Fruit fly (Drosophila melanogaster) whole organism, embryonic: ENCODE results near the gene Agpat2.

Experiments used
- Blimp-1 ChIP-seq: fragments of 200-800 bp; sonication (Bioruptor generic); optimal IDR thresholded peaks from 3 replicates; lab custom pipeline; 2018; ENCODE audit warnings: missing biosample characterization, missing genetic modification characterization, mild to moderate bottlenecking, moderate library complexity, missing genetic modification reagents
- CG10209 ChIP-seq: fragments of 200-800 bp; sonication (Bioruptor generic); optimal IDR thresholded peaks from 3 replicates; lab custom pipeline; 2017; ENCODE audit warnings: missing biosample characterization, mild to moderate bottlenecking, missing genetic modification characterization, missing genetic modification reagents
- CG11093 ChIP-seq: fragments of 200-800 bp; sonication (Bioruptor generic); IDR thresholded peaks from 3 replicates; pipeline ENCODE4 v1.3.6; 2022; ENCODE audit warnings: missing biosample characterization, missing genetic modification characterization
- CG12155 ChIP-seq: fragments of 200-800 bp; sonication (Bioruptor generic); optimal IDR thresholded peaks from 3 replicates; lab custom pipeline; 2016; ENCODE audit warnings: missing biosample characterization, missing genetic modification characterization
- CG12236 ChIP-seq: fragments of 200-800 bp; sonication (Bioruptor generic); optimal IDR thresholded peaks from 2 replicates; lab custom pipeline; 2016; ENCODE audit warnings: missing biosample characterization, missing genetic modification characterization
- CG13775 ChIP-seq: fragments of 200-800 bp; sonication (Bioruptor generic); optimal IDR thresholded peaks from 3 replicates; lab custom pipeline; 2017; ENCODE audit warnings: missing biosample characterization, mild to moderate bottlenecking, missing genetic modification characterization
- CG17328 ChIP-seq: fragments of 200-800 bp; sonication (Bioruptor generic); IDR thresholded peaks from 2 replicates; pipeline ENCODE4 v1.3.6; 2022; ENCODE audit warnings: missing biosample characterization, missing genetic modification characterization
- CG17361 ChIP-seq: fragments of 200-800 bp; sonication (Bioruptor generic); IDR thresholded peaks from 3 replicates; pipeline ENCODE4 v1.3.6; 2022; ENCODE audit warnings: missing biosample characterization, missing genetic modification characterization
- CG2129 ChIP-seq: fragments of 200-800 bp; sonication (Bioruptor generic); IDR thresholded peaks from 2 replicates; pipeline ENCODE4 v1.3.6; 2022; ENCODE audit warnings: missing biosample characterization, missing genetic modification characterization; ENCODE audit not compliant: partially characterized antibody
- CG32532 ChIP-seq: fragments of 200-800 bp; sonication (Bioruptor generic); IDR thresholded peaks from 2 replicates; pipeline ENCODE4 v1.3.6; 2022; ENCODE audit warnings: missing biosample characterization, missing genetic modification characterization
- CG3995 ChIP-seq: fragments of 200-800 bp; sonication (Bioruptor generic); optimal IDR thresholded peaks from 3 replicates; lab custom pipeline; 2016; ENCODE audit warnings: missing biosample characterization, missing genetic modification characterization
- CG4282 ChIP-seq: fragments of 200-800 bp; sonication (Bioruptor generic); optimal IDR thresholded peaks from 2 replicates; lab custom pipeline; 2016; ENCODE audit warnings: missing biosample characterization, missing genetic modification characterization
- CG4360 ChIP-seq: fragments of 200-800 bp; sonication (Bioruptor generic); IDR thresholded peaks from 2 replicates; pipeline ENCODE4 v1.3.6; 2022; ENCODE audit warnings: missing biosample characterization, missing genetic modification characterization
- CG8281 ChIP-seq: fragments of 200-800 bp; sonication (Bioruptor generic); optimal IDR thresholded peaks from 2 replicates; lab custom pipeline; 2018; ENCODE audit warnings: missing biosample characterization, mild to moderate bottlenecking, missing genetic modification characterization, moderate library complexity
- CG8765 ChIP-seq: fragments of 200-800 bp; sonication (Bioruptor generic); IDR thresholded peaks from 2 replicates; pipeline ENCODE4 v1.3.6; 2022; ENCODE audit warnings: missing biosample characterization, missing genetic modification characterization
- CG9876 ChIP-seq: fragments of 200-800 bp; sonication (Bioruptor generic); optimal IDR thresholded peaks from 2 replicates; lab custom pipeline; 2016; ENCODE audit warnings: missing biosample characterization, missing genetic modification characterization
- Dad ChIP-seq: fragments of 200-800 bp; sonication (Bioruptor generic); optimal IDR thresholded peaks from 3 replicates; lab custom pipeline; 2016; ENCODE audit warnings: missing biosample characterization, missing genetic modification characterization
- Dek ChIP-seq: fragments of 200-800 bp; sonication (Bioruptor generic); optimal IDR thresholded peaks from 3 replicates; lab custom pipeline; 2019; ENCODE audit warnings: missing biosample characterization, mild to moderate bottlenecking, missing genetic modification characterization, moderate library complexity
- Ets65A ChIP-seq: fragments of 200-800 bp; sonication (Bioruptor generic); peaks from one replicate; lab custom pipeline; 2016; ENCODE audit warnings: missing biosample characterization, missing genetic modification characterization
- HLH4C ChIP-seq: fragments of 200-800 bp; sonication (Bioruptor generic); IDR thresholded peaks from 3 replicates; pipeline ENCODE4 v1.3.6; 2022; ENCODE audit warnings: missing biosample characterization, missing genetic modification characterization; ENCODE audit not compliant: partially characterized antibody
- Med ChIP-seq: fragments of 200-800 bp; sonication (Bioruptor generic); peaks from one replicate; lab custom pipeline; 2016; ENCODE audit warnings: missing biosample characterization, missing genetic modification characterization, mild to moderate bottlenecking, inconsistent platforms, moderate library complexity
- Ravus ChIP-seq: fragments of 200-800 bp; sonication (Bioruptor generic); IDR thresholded peaks from 2 replicates; pipeline ENCODE4 v1.3.6; 2022; ENCODE audit warnings: missing biosample characterization, missing genetic modification characterization
- Scr ChIP-seq: fragments of 200-800 bp; sonication (Bioruptor generic); IDR thresholded peaks from 2 replicates; pipeline ENCODE4 v1.3.6; 2022; ENCODE audit warnings: missing biosample characterization, missing genetic modification characterization; ENCODE audit not compliant: partially characterized antibody
- Spps ChIP-seq: fragments of 200-800 bp; sonication (Bioruptor generic); optimal IDR thresholded peaks from 2 replicates; lab custom pipeline; 2018; ENCODE audit warnings: missing biosample characterization, mild to moderate bottlenecking, missing genetic modification characterization
- TFAM ChIP-seq: fragments of 200-800 bp; sonication (Bioruptor generic); optimal IDR thresholded peaks from 2 replicates; lab custom pipeline; 2017; ENCODE audit warnings: missing biosample characterization, missing genetic modification characterization, inconsistent platforms
- YL-1 ChIP-seq: fragments of 200-800 bp; sonication (Bioruptor generic); optimal IDR thresholded peaks from 3 replicates; lab custom pipeline; 2017; ENCODE audit warnings: missing biosample characterization, mild to moderate bottlenecking, missing genetic modification characterization
- ap ChIP-seq: fragments of 200-800 bp; sonication (Bioruptor generic); IDR thresholded peaks from 2 replicates; pipeline ENCODE4 v1.3.6; 2022; ENCODE audit warnings: missing biosample characterization, missing genetic modification characterization
- ato ChIP-seq: fragments of 200-800 bp; sonication (Bioruptor generic); IDR thresholded peaks from 2 replicates; pipeline ENCODE4 v1.3.6; 2022; ENCODE audit warnings: missing biosample characterization, missing genetic modification characterization; ENCODE audit not compliant: partially characterized antibody
- az2 ChIP-seq: fragments of 200-800 bp; sonication (Bioruptor generic); optimal IDR thresholded peaks from 3 replicates; lab custom pipeline; 2016; ENCODE audit warnings: missing biosample characterization, missing genetic modification characterization
- bowl ChIP-seq: fragments of 200-800 bp; sonication (Bioruptor generic); IDR thresholded peaks from 2 replicates; pipeline ENCODE4 v1.3.6; 2022; ENCODE audit warnings: missing biosample characterization, missing genetic modification characterization
- chif ChIP-seq, 2 experiments: fragments of 200-800 bp; sonication (Bioruptor generic); optimal IDR thresholded peaks; 3 replicates each; lab custom pipeline; 2016; ENCODE audit warnings: missing biosample characterization in 2 of 2, missing genetic modification characterization in 2 of 2
- chinmo ChIP-seq: fragments of 200-800 bp; sonication (Bioruptor generic); IDR thresholded peaks from 4 replicates; pipeline ENCODE4 v1.3.6; 2022; ENCODE audit warnings: missing biosample characterization, missing genetic modification characterization; ENCODE audit not compliant: partially characterized antibody
- crp ChIP-seq, 2 experiments: fragments of 200-800 bp; sonication (Bioruptor generic); optimal IDR thresholded peaks; 2 replicates in 1 of 2; 3 replicates in 1 of 2; lab custom pipeline; 2017; ENCODE audit warnings: missing biosample characterization in 2 of 2, missing genetic modification characterization in 2 of 2, mild to moderate bottlenecking in 1 of 2, moderate library complexity in 1 of 2
- dm ChIP-seq: fragments of 200-800 bp; sonication (Bioruptor generic); optimal IDR thresholded peaks from 3 replicates; lab custom pipeline; 2016; ENCODE audit warnings: missing biosample characterization, missing genetic modification characterization
- dmrt11E ChIP-seq: fragments of 200-800 bp; sonication (Bioruptor generic); optimal IDR thresholded peaks from 3 replicates; lab custom pipeline; 2018; ENCODE audit warnings: missing biosample characterization, mild to moderate bottlenecking, missing genetic modification characterization, moderate library complexity
- en ChIP-seq: fragments of 200-800 bp; sonication (Bioruptor generic); optimal IDR thresholded peaks from 2 replicates; lab custom pipeline; 2016; ENCODE audit warnings: missing biosample characterization, missing genetic modification characterization
- esg ChIP-seq: fragments of 200-800 bp; sonication (Bioruptor generic); conservative IDR thresholded peaks from 2 replicates; pipeline ENCODE4 v1.3.6; 2022; ENCODE audit warnings: missing biosample characterization, missing genetic modification characterization
- eyg ChIP-seq: fragments of 200-800 bp; sonication (Bioruptor generic); optimal IDR thresholded peaks from 3 replicates; lab custom pipeline; 2016; ENCODE audit warnings: missing biosample characterization, missing genetic modification characterization
- fd3F ChIP-seq: fragments of 200-800 bp; sonication (Bioruptor generic); optimal IDR thresholded peaks from 2 replicates; lab custom pipeline; 2018; ENCODE audit warnings: missing biosample characterization, mild to moderate bottlenecking, missing genetic modification characterization, moderate library complexity
- gcm ChIP-seq: fragments of 200-800 bp; sonication (Bioruptor generic); optimal IDR thresholded peaks from 2 replicates; lab custom pipeline; 2019; ENCODE audit warnings: missing biosample characterization, mild to moderate bottlenecking, missing genetic modification characterization, moderate library complexity
- grau ChIP-seq: fragments of 200-800 bp; optimal IDR thresholded peaks from 3 replicates; lab custom pipeline; 2019; ENCODE audit warnings: missing biosample characterization, mild to moderate bottlenecking, missing genetic modification characterization, moderate library complexity
- kah ChIP-seq: fragments of 200-800 bp; sonication (Bioruptor generic); optimal IDR thresholded peaks from 2 replicates; lab custom pipeline; 2018; ENCODE audit warnings: missing biosample characterization, mild to moderate bottlenecking, missing genetic modification characterization
- lmd ChIP-seq: fragments of 200-800 bp; sonication (Bioruptor generic); IDR thresholded peaks from 2 replicates; pipeline ENCODE4 v1.3.6; 2022; ENCODE audit warnings: missing biosample characterization, missing genetic modification characterization
- nom ChIP-seq: fragments of 200-800 bp; sonication (Bioruptor generic); optimal IDR thresholded peaks from 2 replicates; lab custom pipeline; 2017; ENCODE audit warnings: missing biosample characterization, missing genetic modification characterization, mild to moderate bottlenecking, moderate library complexity, missing genetic modification reagents
- onecut ChIP-seq: fragments of 200-800 bp; sonication (Bioruptor generic); IDR thresholded peaks from 2 replicates; pipeline ENCODE4 v1.3.6; 2022; ENCODE audit warnings: missing biosample characterization, missing genetic modification characterization
- run ChIP-seq: fragments of 200-800 bp; sonication (Bioruptor generic); optimal IDR thresholded peaks from 3 replicates; lab custom pipeline; 2018; ENCODE audit warnings: missing biosample characterization, mild to moderate bottlenecking, missing genetic modification characterization
- sens-2 ChIP-seq: fragments of 200-800 bp; sonication (Bioruptor generic); IDR thresholded peaks from 2 replicates; pipeline ENCODE4 v1.3.6; 2022; ENCODE audit warnings: missing biosample characterization, missing genetic modification characterization
- twi ChIP-seq: fragments of 200-800 bp; optimal IDR thresholded peaks from 2 replicates; lab custom pipeline; 2019; ENCODE audit warnings: missing biosample characterization, mild to moderate bottlenecking, missing genetic modification characterization, moderate library complexity
- unc-4 ChIP-seq: fragments of 200-800 bp; sonication (Bioruptor generic); IDR thresholded peaks from 2 replicates; pipeline ENCODE4 v1.3.6; 2022; ENCODE audit warnings: missing biosample characterization, missing genetic modification characterization; ENCODE audit not compliant: partially characterized antibody
- vvl ChIP-seq: fragments of 200-800 bp; sonication (Bioruptor generic); IDR thresholded peaks from 2 replicates; pipeline ENCODE4 v1.3.6; 2022; ENCODE audit warnings: missing biosample characterization, missing genetic modification characterization

The Agpat2 gene

DNA sequence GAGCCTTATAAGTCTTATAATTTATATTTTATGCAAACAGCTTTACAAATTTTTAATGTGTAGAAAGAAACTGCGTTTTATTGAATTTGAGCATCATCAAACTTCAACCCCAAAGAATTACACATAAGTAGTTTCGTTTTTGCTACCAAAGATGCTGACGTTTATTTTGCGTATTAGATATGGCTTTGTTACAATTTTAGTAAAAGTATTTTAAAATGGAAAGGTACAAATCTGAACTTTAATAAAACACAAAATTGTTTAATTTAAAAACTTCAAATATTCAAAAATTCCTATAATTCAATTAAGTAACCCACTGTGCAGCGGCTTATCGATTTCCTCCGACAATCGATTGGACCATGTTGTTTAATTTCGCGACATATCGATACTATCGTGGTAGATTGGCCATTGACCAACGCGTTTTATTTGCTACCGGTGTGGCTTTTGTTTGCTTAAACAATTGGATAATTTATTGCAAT lies 351 bp upstream of the Agpat2 start, which contains the start of gene prg (continued):
- peak; percentile 53 for TF ChIP-seq fd3F (GFP tag; lab: Kevin White, UChicago)
- TF ChIP-seq az2, result peak; percentile 54
- TF ChIP-seq CG10209 (GFP tag; lab: Kevin White, UChicago), result peak; percentile 43
- TF ChIP-seq grau (tag; lab: Kevin White, UChicago), result peak; percentile 78
- no peak for TF ChIP-seq CG11093 (GFP tag; lab: Robert Waterston, UW)
- peak; percentile 97 for TF ChIP-seq ato (GFP tag; lab: Robert Waterston, UW)
- TF ChIP-seq en (GFP tag; lab: Kevin White, UChicago), result peak; percentile 22
- TF ChIP-seq Blimp-1 (GFP tag; lab: Kevin White, UChicago), result peak; percentile 62
- peak; percentile 26 for TF ChIP-seq CG8281 (tag; lab: Kevin White, UChicago)
- TF ChIP-seq CG12155 (GFP tag; lab: Kevin White, UChicago), result peak; percentile 45
- peak; percentile 97 for TF ChIP-seq HLH4C (GFP tag; lab: Robert Waterston, UW)
- no peak for TF ChIP-seq kah
- peak; percentile 60 for TF ChIP-seq CG13775 (GFP tag; lab: Kevin White, UChicago)
- no peak for TF ChIP-seq nom (GFP tag; lab: Kevin White, UChicago)
- TF ChIP-seq Spps (tag; lab: Kevin White, UChicago), result no peak
- peak; percentile 48 for TF ChIP-seq CG3995
- TF ChIP-seq sens-2 (GFP tag; lab: Robert Waterston, UW), result no peak
- TF ChIP-seq CG12236 (GFP tag; lab: Kevin White, UChicago), result peak; percentile 43
- TF ChIP-seq chinmo (GFP tag; lab: Robert Waterston, UW), result peak; percentile 97
- no peak for TF ChIP-seq CG8765 (GFP tag; lab: Robert Waterston, UW)
- TF ChIP-seq dm (GFP tag; lab: Kevin White, UChicago), result peak; percentile 81
- peak; percentile 95 for TF ChIP-seq Ets65A (GFP tag; lab: Kevin White, UChicago)
- no peak for TF ChIP-seq TFAM (GFP tag; lab: Kevin White, UChicago)
- TF ChIP-seq twi (tag; lab: Kevin White, UChicago), result peak; percentile 34
- TF ChIP-seq CG32532 (GFP tag; lab: Robert Waterston, UW), result peak; percentile 53; the same call in 1 of the 2 replicates
- TF ChIP-seq chif (GFP tag; optimal IDR thresholded peaks at IDR 0.05; lab: Kevin White, UChicago), result peak; percentile 15 to 51
- TF ChIP-seq esg (GFP tag; lab: Robert Waterston, UW), result 0 out of 2 replicates have a peak, but pooled peaks have one; percentile 22
- peak; percentile 78 for TF ChIP-seq CG17361
- peak; percentile 94 for TF ChIP-seq unc-4 (GFP tag; lab: Robert Waterston, UW)
- TF ChIP-seq crp (GFP tag; optimal IDR thresholded peaks at IDR 0.05; lab: Kevin White, UChicago), result peak in 1 of 2 experiments; percentile 38
- peak; percentile 94 for TF ChIP-seq Med (GFP tag; lab: Kevin White, UChicago)
- peak; percentile 51 for TF ChIP-seq dmrt11E (tag; lab: Kevin White, UChicago)
- peak; percentile 60 for TF ChIP-seq Dad
- TF ChIP-seq YL-1, result peak; percentile 78
- TF ChIP-seq ap (GFP tag; lab: Robert Waterston, UW), result peak; percentile 49; the same call in 1 of the 2 replicates
- TF ChIP-seq bowl (GFP tag; lab: Robert Waterston, UW), result no peak; the same call in 1 of the 2 replicates
- peak; percentile 52 for TF ChIP-seq eyg (GFP tag; lab: Kevin White, UChicago)
- peak; percentile 88 for TF ChIP-seq CG2129
- TF ChIP-seq gcm, result peak; percentile 45
- TF ChIP-seq vvl, result peak; percentile 64
- no peak for TF ChIP-seq CG4360
- TF ChIP-seq run (tag; lab: Kevin White, UChicago), result peak; percentile 8
- TF ChIP-seq Dek (tag; lab: Kevin White, UChicago), result peak; percentile 39
- peak; percentile 96 for TF ChIP-seq Scr (GFP tag; lab: Robert Waterston, UW)
- TF ChIP-seq Ravus (GFP tag; lab: Robert Waterston, UW), result no peak
- peak; percentile 48; the same call in 1 of the 2 replicates for TF ChIP-seq CG17328 (GFP tag; lab: Robert Waterston, UW)
- TF ChIP-seq lmd, result peak; percentile 26; the same call in 1 of the 2 replicates
- peak; percentile 92 for TF ChIP-seq CG4282 (GFP tag; lab: Kevin White, UChicago)
- no peak for TF ChIP-seq CG9876 (GFP tag; lab: Kevin White, UChicago)
- TF ChIP-seq onecut (GFP tag; lab: Robert Waterston, UW), result peak; percentile 51
